Worm (Caenorhabditis elegans) whole organism, L2 larva: ENCODE data around the gene sec-16A.1.

Source experiments
- R02D3.7 ChIP-seq: fragments of 150-350 bp; optimal IDR thresholded peaks from 2 replicates; lab custom pipeline; 2014; ENCODE audit warnings: missing biosample characterization, missing genetic modification characterization
- Y55F3AM.14 ChIP-seq: fragments of 200-800 bp; sonication (Bioruptor generic); optimal IDR thresholded peaks from 2 replicates; lab custom pipeline; 2018; ENCODE audit warnings: mild to moderate bottlenecking, missing genetic modification characterization, missing compliant biosample characterization
- ZK546.5 ChIP-seq: sonication (generic microtip); optimal IDR thresholded peaks from 2 replicates; lab custom pipeline; 2017; ENCODE audit warnings: missing biosample characterization, missing genetic modification characterization
- alr-1 ChIP-seq: fragments of 150-350 bp; optimal IDR thresholded peaks from 2 replicates; lab custom pipeline; 2014; ENCODE audit warnings: missing biosample characterization, missing genetic modification characterization
- aly-2 ChIP-seq: fragments of 150-350 bp; optimal IDR thresholded peaks from 2 replicates; lab custom pipeline; 2014; ENCODE audit warnings: missing biosample characterization, missing genetic modification characterization
- ama-1 ChIP-seq: fragments of 150-350 bp; optimal IDR thresholded peaks from 2 replicates; lab custom pipeline; 2018; ENCODE audit warnings: inconsistent platforms
- blmp-1 ChIP-seq: sonication (generic microtip); optimal IDR thresholded peaks from 2 replicates; lab custom pipeline; 2017; ENCODE audit warnings: missing genetic modification characterization, mild to moderate bottlenecking, missing compliant biosample characterization, antibody characterized with exemption, moderate library complexity; ENCODE audit not compliant: insufficient read depth
- ceh-16 ChIP-seq: fragments of 150-350 bp; optimal IDR thresholded peaks from 2 replicates; lab custom pipeline; 2014; ENCODE audit warnings: missing biosample characterization, missing genetic modification characterization
- crh-2 ChIP-seq: sonication (generic microtip); optimal IDR thresholded peaks from 2 replicates; lab custom pipeline; 2017; ENCODE audit warnings: missing biosample characterization, missing genetic modification characterization
- egl-27 ChIP-seq: sonication (generic microtip); optimal IDR thresholded peaks from 3 replicates; lab custom pipeline; 2017; ENCODE audit warnings: missing biosample characterization, missing genetic modification reagents, missing genetic modification characterization
- fos-1 ChIP-seq: fragments of 150-350 bp; optimal IDR thresholded peaks from 2 replicates; lab custom pipeline; 2014; ENCODE audit warnings: missing biosample characterization, missing genetic modification characterization
- gmeb-1 ChIP-seq: fragments of 150-350 bp; optimal IDR thresholded peaks from 2 replicates; lab custom pipeline; 2014; ENCODE audit warnings: missing biosample characterization, missing genetic modification characterization
- lin-11 ChIP-seq: fragments of 150-350 bp; sonication (generic microtip); optimal IDR thresholded peaks from 2 replicates; lab custom pipeline; 2014; ENCODE audit warnings: missing biosample characterization, missing genetic modification characterization, inconsistent platforms, mixed read lengths
- lin-13 ChIP-seq: fragments of 150-350 bp; optimal IDR thresholded peaks from 2 replicates; lab custom pipeline; 2014; ENCODE audit warnings: missing biosample characterization, missing genetic modification reagents, missing genetic modification characterization
- lin-39 ChIP-seq: fragments of 150-350 bp; optimal IDR thresholded peaks from 2 replicates; lab custom pipeline; 2014; ENCODE audit warnings: missing biosample characterization, missing genetic modification reagents, missing genetic modification characterization
- mab-5 ChIP-seq: fragments of 150-350 bp; optimal IDR thresholded peaks from 2 replicates; lab custom pipeline; 2014; ENCODE audit warnings: missing biosample characterization, missing genetic modification characterization
- mbf-1 ChIP-seq: sonication (generic microtip); optimal IDR thresholded peaks from 2 replicates; lab custom pipeline; 2017; ENCODE audit warnings: missing biosample characterization, missing genetic modification characterization
- nhr-10 ChIP-seq: sonication (generic microtip); optimal IDR thresholded peaks from 2 replicates; lab custom pipeline; 2017; ENCODE audit warnings: missing biosample characterization, missing genetic modification characterization
- nhr-12 ChIP-seq: fragments of 150-350 bp; optimal IDR thresholded peaks from 2 replicates; lab custom pipeline; 2014; ENCODE audit warnings: missing biosample characterization, missing genetic modification characterization
- nhr-129 ChIP-seq: fragments of 150-350 bp; optimal IDR thresholded peaks from 2 replicates; lab custom pipeline; 2014; ENCODE audit warnings: missing biosample characterization, missing genetic modification characterization
- nhr-21 ChIP-seq: fragments of 150-350 bp; optimal IDR thresholded peaks from 2 replicates; lab custom pipeline; 2014; ENCODE audit warnings: missing biosample characterization, missing genetic modification characterization
- nhr-237 ChIP-seq: fragments of 150-350 bp; optimal IDR thresholded peaks from 2 replicates; lab custom pipeline; 2014; ENCODE audit warnings: missing biosample characterization, missing genetic modification characterization
- nhr-6 ChIP-seq: fragments of 150-350 bp; optimal IDR thresholded peaks from 2 replicates; lab custom pipeline; 2014; ENCODE audit warnings: missing biosample characterization, missing genetic modification characterization
- nhr-77 ChIP-seq: fragments of 150-350 bp; optimal IDR thresholded peaks from 2 replicates; lab custom pipeline; 2014; ENCODE audit warnings: missing biosample characterization, missing genetic modification characterization
- peb-1 ChIP-seq: fragments of 150-350 bp; optimal IDR thresholded peaks from 2 replicates; lab custom pipeline; 2014; ENCODE audit warnings: missing biosample characterization, missing genetic modification characterization
- sem-4 ChIP-seq: fragments of 150-350 bp; optimal IDR thresholded peaks from 2 replicates; lab custom pipeline; 2014; ENCODE audit warnings: missing biosample characterization, missing genetic modification reagents, missing genetic modification characterization
- sma-3 ChIP-seq: sonication (generic microtip); optimal IDR thresholded peaks from 2 replicates; lab custom pipeline; 2016; ENCODE audit warnings: missing genetic modification reagents, missing genetic modification characterization, missing compliant biosample characterization
- sma-9 ChIP-seq, 2 experiments: fragments of 150-350 bp in 1 of 2; sonication (generic microtip) in 1 of 2; optimal IDR thresholded peaks; 2 replicates each; lab custom pipeline; 2014 to 2016; ENCODE audit warnings: missing genetic modification characterization in 2 of 2, mild to moderate bottlenecking in 1 of 2, missing biosample characterization in 1 of 2, missing compliant biosample characterization in 1 of 2, missing genetic modification reagents in 1 of 2, moderate library complexity in 1 of 2
- unc-39 ChIP-seq: fragments of 150-350 bp; optimal IDR thresholded peaks from 2 replicates; lab custom pipeline; 2014; ENCODE audit warnings: missing biosample characterization, missing genetic modification characterization
- unc-55 ChIP-seq: fragments of 150-350 bp; sonication (generic microtip); optimal IDR thresholded peaks from 3 replicates; lab custom pipeline; 2014; ENCODE audit warnings: missing biosample characterization, missing genetic modification reagents, missing genetic modification characterization
- unc-62 ChIP-seq: fragments of 150-350 bp; optimal IDR thresholded peaks from 2 replicates; lab custom pipeline; 2014; ENCODE audit warnings: missing biosample characterization, missing genetic modification reagents, missing genetic modification characterization
- ztf-1 ChIP-seq: fragments of 200-800 bp; sonication (Bioruptor generic); conservative IDR thresholded peaks from 2 replicates; pipeline ENCODE4 v1.3.6; 2022; ENCODE audit warnings: missing genetic modification characterization, missing compliant biosample characterization
- ztf-4 ChIP-seq: fragments of 150-350 bp; optimal IDR thresholded peaks from 2 replicates; lab custom pipeline; 2014; ENCODE audit warnings: missing biosample characterization, missing genetic modification characterization

The sec-16A.1 gene

DNA sequence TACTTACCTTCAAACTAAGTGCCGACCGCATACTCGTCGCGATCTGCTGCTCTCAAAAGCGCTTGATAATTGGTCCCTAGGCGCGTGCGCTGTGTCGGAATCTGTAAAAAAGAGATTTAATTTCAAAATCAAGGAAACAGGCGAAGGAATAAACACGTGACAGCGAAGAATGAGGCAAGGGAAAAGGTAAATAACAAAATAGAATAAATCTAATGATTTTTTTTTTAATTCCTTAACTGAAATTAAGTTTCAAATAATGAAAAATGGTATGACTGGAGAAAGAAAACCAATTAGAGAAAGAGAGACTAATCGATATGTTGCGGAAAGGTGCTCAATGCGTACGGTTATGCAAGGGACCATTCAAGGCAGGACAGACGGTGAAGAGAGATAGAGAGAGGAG is 16.5 kb upstream of the sec-16A.1 start, which contains the start of gene cya-1:
Gene cya-1, minus strand, starts transcription at position 101 of the 400 bp plus-strand sequence.
- TF ChIP-seq peb-1 (tag; lab: Kevin White, UChicago): no peak
- TF ChIP-seq ZK546.5 (tag; lab: Kevin White, UChicago): no peak
- no peak for TF ChIP-seq lin-39
- TF ChIP-seq nhr-77 (tag; lab: Kevin White, UChicago): no peak
- no peak for TF ChIP-seq mab-5 (tag; lab: Kevin White, UChicago)
- no peak for TF ChIP-seq nhr-6 (tag; lab: Kevin White, UChicago)
- no peak for TF ChIP-seq nhr-237 (tag; lab: Kevin White, UChicago)
- no peak for TF ChIP-seq fos-1 (tag; lab: Kevin White, UChicago)
- no peak for TF ChIP-seq lin-11 (tag; lab: Kevin White, UChicago)
- TF ChIP-seq alr-1 (tag; lab: Kevin White, UChicago): no peak
- no peak for TF ChIP-seq mbf-1 (tag; lab: Kevin White, UChicago)
- TF ChIP-seq nhr-21 (tag; lab: Kevin White, UChicago): no peak
- TF ChIP-seq ama-1 (lab: Kevin White, UChicago): no peak
- no peak for TF ChIP-seq lin-13 (GFP tag; lab: Kevin White, UChicago)
- no peak for TF ChIP-seq nhr-129 (tag; lab: Kevin White, UChicago)
- no peak for TF ChIP-seq sem-4 (tag; lab: Kevin White, UChicago)
- TF ChIP-seq aly-2: no peak
- TF ChIP-seq crh-2: no peak
- no peak for TF ChIP-seq ztf-4 (tag; lab: Kevin White, UChicago)

DNA sequence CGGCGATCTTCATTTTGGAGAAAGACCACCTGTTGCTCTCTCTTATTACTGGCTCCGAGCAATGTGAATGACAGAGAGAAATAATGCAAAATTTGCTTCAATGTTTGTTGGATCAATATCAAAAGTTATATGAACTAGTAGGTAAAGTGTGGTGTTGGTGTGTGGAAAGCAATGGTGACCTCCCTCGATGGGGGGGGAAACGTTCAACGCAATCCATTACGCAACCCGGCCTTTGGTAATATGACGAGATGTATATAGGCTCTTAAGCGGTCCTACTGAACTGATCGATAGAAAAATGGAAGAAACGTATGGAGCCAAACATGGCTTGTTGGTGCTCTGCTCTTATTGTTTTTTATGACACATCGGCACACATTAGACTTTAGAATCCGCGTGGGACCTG is 15.9 kb upstream of the sec-16A.1 start:
- no peak for TF ChIP-seq nhr-10 (tag; lab: Kevin White, UChicago)
- no peak for TF ChIP-seq sma-3 (GFP tag; lab: Kevin White, UChicago)
- no peak for TF ChIP-seq R02D3.7 (tag; lab: Kevin White, UChicago)
- TF ChIP-seq nhr-12 (tag; lab: Kevin White, UChicago): no peak
- no peak for TF ChIP-seq mab-5 (tag; lab: Kevin White, UChicago)
- TF ChIP-seq sem-4 (tag; lab: Kevin White, UChicago): no peak
- no peak for TF ChIP-seq unc-39 (tag; lab: Kevin White, UChicago)
- no peak for TF ChIP-seq unc-55 (GFP tag; lab: Kevin White, UChicago)
- TF ChIP-seq unc-62 (GFP tag; lab: Kevin White, UChicago): no peak
- TF ChIP-seq ceh-16 (tag; lab: Kevin White, UChicago): no peak
- no peak for TF ChIP-seq lin-39
- TF ChIP-seq sma-9 (GFP tag; optimal IDR thresholded peaks at IDR 0.05; lab: Kevin White, UChicago): no peak
- TF ChIP-seq sma-9 (tag; optimal IDR thresholded peaks at IDR 0.05; lab: Kevin White, UChicago): no peak
- no peak for TF ChIP-seq ztf-1 (GFP tag; lab: Robert Waterston, UW)
- TF ChIP-seq blmp-1 (tag; lab: Kevin White, UChicago): no peak
- no peak for TF ChIP-seq egl-27

DNA sequence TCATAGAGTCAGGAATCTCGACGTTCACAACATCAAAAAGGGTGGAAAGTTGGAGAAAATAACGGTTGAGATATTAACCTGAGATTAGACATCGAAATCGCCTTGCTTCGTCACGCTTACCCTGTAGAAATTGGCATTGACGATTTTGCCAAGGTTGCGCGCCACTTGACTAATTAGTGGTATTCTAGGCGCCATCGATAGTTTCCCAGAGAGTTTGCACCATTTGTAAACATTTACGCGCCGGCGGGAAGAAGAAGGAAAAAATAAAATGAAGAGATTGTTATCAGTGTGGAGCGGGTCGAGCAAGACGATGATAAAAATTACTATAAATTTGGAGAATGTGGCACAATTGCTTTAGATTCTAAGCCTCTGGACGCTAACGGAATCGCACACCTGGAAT is 15.4 kb upstream of the sec-16A.1 start:
- TF ChIP-seq lin-39 (no peak), fos-1 (tag; lab: Kevin White, UChicago) (no peak), ama-1 (lab: Kevin White, UChicago) (no peak), sma-9 (GFP tag; optimal IDR thresholded peaks at IDR 0.05; lab: Kevin White, UChicago) (no peak), sma-9 (tag; optimal IDR thresholded peaks at IDR 0.05; lab: Kevin White, UChicago) (no peak), Y55F3AM.14 (GFP tag; lab: Kevin White, UChicago) (no peak), nhr-21 (tag; lab: Kevin White, UChicago) (no peak), nhr-129 (tag; lab: Kevin White, UChicago) (no peak), ceh-16 (tag; lab: Kevin White, UChicago) (peak; percentile 81), nhr-237 (tag; lab: Kevin White, UChicago) (no peak)

DNA sequence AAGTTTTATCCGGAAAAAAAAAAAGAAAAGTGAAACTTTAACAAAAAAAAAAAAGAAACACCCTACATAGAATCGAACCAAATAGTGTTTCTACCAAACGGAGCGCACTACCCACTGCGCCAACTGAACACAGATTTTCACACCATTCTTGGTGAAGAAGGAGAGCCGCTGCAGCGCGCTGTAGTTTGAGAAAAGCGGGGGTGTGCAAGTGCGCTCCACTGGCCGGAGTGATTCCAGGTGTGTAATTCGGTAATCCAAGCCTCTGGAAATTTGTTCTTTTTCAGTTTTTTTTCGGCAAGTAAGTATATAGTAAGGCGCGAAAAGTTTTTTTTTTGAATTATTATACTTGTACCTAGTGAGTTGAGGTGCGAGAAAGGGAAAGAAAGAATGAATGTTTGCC is 14.7 kb upstream of the sec-16A.1 start:
- TF ChIP-seq unc-55 (GFP tag; lab: Kevin White, UChicago): peak; percentile 19

DNA sequence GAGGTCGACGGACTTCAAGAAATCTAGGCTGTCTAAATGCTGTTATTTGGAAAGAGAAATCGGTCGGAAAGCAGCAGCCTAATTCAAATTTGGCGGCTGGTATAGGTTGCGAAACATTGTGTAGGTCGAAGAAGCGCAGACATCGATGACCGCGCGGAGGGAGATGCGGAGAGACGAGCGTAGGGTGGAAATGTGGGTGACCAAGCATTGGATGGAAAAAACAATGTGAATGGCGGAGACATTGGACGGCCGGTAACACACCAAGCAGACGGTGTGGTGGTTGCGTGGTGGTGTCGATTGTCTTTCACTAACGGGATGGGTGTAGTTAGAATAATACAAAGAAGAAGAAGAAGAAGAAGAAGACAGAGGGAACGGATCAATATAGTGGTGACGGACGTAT is 13.2 kb upstream of the sec-16A.1 start:
- TF ChIP-seq ztf-4 (tag; lab: Kevin White, UChicago): no peak
- no peak for TF ChIP-seq nhr-237 (tag; lab: Kevin White, UChicago)
- TF ChIP-seq ZK546.5 (tag; lab: Kevin White, UChicago): no peak
- TF ChIP-seq unc-62 (GFP tag; lab: Kevin White, UChicago): no peak
- TF ChIP-seq peb-1 (tag; lab: Kevin White, UChicago): no peak
- TF ChIP-seq gmeb-1 (tag; lab: Kevin White, UChicago): no peak
- no peak for TF ChIP-seq ztf-1 (GFP tag; lab: Robert Waterston, UW)
- TF ChIP-seq sma-3 (GFP tag; lab: Kevin White, UChicago): no peak
- no peak for TF ChIP-seq R02D3.7 (tag; lab: Kevin White, UChicago)
